Worm (Caenorhabditis elegans) whole organism, L1 larva: ENCODE measurements around the gene F56B3.9.

Experiments used
- jun-1 ChIP-seq: fragments of 150-350 bp; optimal IDR thresholded peaks from 2 replicates; lab custom pipeline; 2014; ENCODE audit warnings: missing biosample characterization, missing genetic modification reagents, missing genetic modification characterization
- vab-15 ChIP-seq: sonication (generic microtip); optimal IDR thresholded peaks from 2 replicates; lab custom pipeline; 2017; ENCODE audit warnings: missing genotype, mild to moderate bottlenecking, missing genetic modification characterization, missing compliant biosample characterization

DNA sequence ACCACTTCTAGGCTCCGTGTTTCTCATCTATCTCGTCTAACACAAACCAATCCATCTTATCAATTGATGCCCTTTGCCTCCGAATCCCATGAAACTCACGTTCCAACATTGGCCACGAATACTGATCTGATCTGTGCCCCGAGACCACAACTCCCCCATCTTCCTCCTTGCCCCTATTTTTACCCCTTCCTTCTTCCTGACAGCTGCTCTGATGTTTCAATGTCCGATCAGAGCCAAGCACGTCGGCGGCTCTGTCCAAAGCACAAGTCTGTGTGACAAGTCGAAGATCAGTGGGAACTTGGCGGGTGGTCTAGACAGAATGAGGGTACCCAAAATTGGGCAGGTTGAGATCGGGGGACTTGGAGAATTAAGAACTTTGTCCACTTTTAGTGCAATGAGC lies 24.8 kb upstream of the F56B3.9 start:
- TF ChIP-seq jun-1 (tag; lab: Kevin White, UChicago) (no peak), vab-15 (no peak)
